Worm (Caenorhabditis elegans) whole organism, L1 larva: ENCODE data around the gene F43D2.6.

Experiments
- ama-1 ChIP-seq: fragments of 150-350 bp; optimal IDR thresholded peaks from 2 replicates; lab custom pipeline; 2014
- ceh-82 ChIP-seq, 3 experiments: fragments of 150-350 bp in 1 of 3; sonication (generic microtip) in 2 of 3; optimal IDR thresholded peaks; 2 replicates each; lab custom pipeline; 2014 to 2017; ENCODE audit warnings: missing biosample characterization in 3 of 3, missing genetic modification characterization in 3 of 3
- dpl-1 ChIP-seq, 3 experiments: fragments of 150-350 bp in 2 of 3; sonication (generic microtip) in 1 of 3; optimal IDR thresholded peaks; 2 replicates each; lab custom pipeline; 2014 to 2017; ENCODE audit warnings: missing biosample characterization in 3 of 3, missing genetic modification characterization in 3 of 3, missing genetic modification reagents in 3 of 3
- efl-1 ChIP-seq, 4 experiments: fragments of 150-350 bp; optimal IDR thresholded peaks in 3 of 4; peaks in 1 of 4; 1 replicate in 1 of 4; 2 replicates in 3 of 4; lab custom pipeline; 2014; ENCODE audit warnings: missing biosample characterization in 2 of 4, missing genetic modification characterization in 2 of 4, missing genetic modification reagents in 2 of 4
- egl-27 ChIP-seq, 2 experiments: fragments of 150-350 bp in 1 of 2; sonication (generic microtip); optimal IDR thresholded peaks; 3 replicates each; lab custom pipeline; 2017 to 2018; ENCODE audit warnings: missing biosample characterization in 2 of 2, missing genetic modification characterization in 2 of 2, missing genetic modification reagents in 2 of 2
- fkh-10 ChIP-seq: sonication (generic microtip); optimal IDR thresholded peaks from 2 replicates; lab custom pipeline; 2017; ENCODE audit warnings: missing biosample characterization, missing genetic modification reagents, missing genetic modification characterization
- lsy-2 ChIP-seq, 2 experiments: fragments of 150-350 bp; optimal IDR thresholded peaks; 2 replicates each; lab custom pipeline; 2014; ENCODE audit warnings: missing biosample characterization in 2 of 2, missing genetic modification characterization in 2 of 2
- unc-98 ChIP-seq: fragments of 200-800 bp; sonication (Bioruptor generic); IDR thresholded peaks from 2 replicates; pipeline ENCODE4 v1.3.6; 2022; ENCODE audit warnings: missing genetic modification characterization, missing compliant biosample characterization
- ztf-4 ChIP-seq: fragments of 150-350 bp; optimal IDR thresholded peaks from 2 replicates; lab custom pipeline; 2014; ENCODE audit warnings: missing biosample characterization, missing genetic modification characterization

- TF ChIP-seq dpl-1 (GFP tag; optimal IDR thresholded peaks at IDR 0.05; lab: Kevin White, UChicago) (no peak), efl-1 (optimal IDR thresholded peaks at IDR 0.05; lab: Kevin White, UChicago) (no peak), efl-1 (GFP tag; optimal IDR thresholded peaks at IDR 0.05 in 1 of 2; lab: Kevin White, UChicago) (peak in 1 of 2 experiments; percentile 81), fkh-10 (GFP tag; lab: Kevin White, UChicago) (no peak), lsy-2 (tag; optimal IDR thresholded peaks at IDR 0.05; lab: Kevin White, UChicago) (no peak), unc-98 (GFP tag; lab: Robert Waterston, UW) (no peak), ceh-82 (tag; optimal IDR thresholded peaks at IDR 0.05; lab: Kevin White, UChicago) (no peak), ztf-4 (tag; lab: Kevin White, UChicago) (no peak), ama-1 (lab: Kevin White, UChicago) (peak; percentile 22), egl-27 (tag; optimal IDR thresholded peaks at IDR 0.05; lab: Kevin White, UChicago) (no peak)
Measured at ce11 chrV:14683291-14683690, 48.3 kb upstream of the F43D2.6 start.
